Fruit fly (Drosophila melanogaster): ENCODE measurements around the gene snk.

DNA sequence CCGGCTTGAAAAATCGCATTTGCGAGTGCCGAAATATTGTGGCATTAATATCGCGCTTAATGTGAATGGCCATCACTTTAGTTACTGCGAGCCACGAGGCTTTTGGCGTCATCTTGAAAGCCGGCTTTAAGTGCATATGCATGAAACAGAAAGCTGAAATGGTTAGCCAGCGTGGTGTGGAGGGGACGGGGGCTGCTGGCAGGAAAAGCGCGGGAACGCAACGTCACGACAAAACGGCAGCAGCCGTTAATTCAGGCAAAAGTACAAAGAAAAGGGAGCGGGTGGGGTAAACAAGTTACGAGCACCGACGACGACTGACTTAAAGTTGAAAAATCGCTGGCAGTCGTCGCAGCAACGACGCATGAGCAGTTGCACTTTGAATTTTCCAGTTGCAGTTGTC is 27.2 kb downstream of the snk start:
- no peak for TF ChIP-seq salr (GFP tag; optimal IDR thresholded peaks at IDR 0.05)
- TF ChIP-seq lz (GFP tag; optimal IDR thresholded peaks at IDR 0.05) = no peak
- no peak for TF ChIP-seq pdm3 (GFP tag; optimal IDR thresholded peaks at IDR 0.05)
- TF ChIP-seq CG11902 (GFP tag; optimal IDR thresholded peaks at IDR 0.05) = no peak
